Worm (Caenorhabditis elegans): ENCODE results near the gene oac-54.
A peak's percentile ranks its signal among the peaks of the same experiment; 100 is the strongest.

Gene oac-54

ce11 chrII:9173471-9173870, 15.6 kb downstream of the oac-54 start:
- TF ChIP-seq unc-86 (tag; optimal IDR thresholded peaks at IDR 0.05) (no peak), K09A11.1 (tag; optimal IDR thresholded peaks at IDR 0.05; ENCODE audit: insufficient read depth) (no peak), ceh-6 (GFP tag; optimal IDR thresholded peaks at IDR 0.05) (no peak), ceh-34 (tag; optimal IDR thresholded peaks at IDR 0.05) (no peak), eyg-1 (tag; optimal IDR thresholded peaks at IDR 0.05) (no peak), pat-9 (tag; optimal IDR thresholded peaks at IDR 0.05) (no peak), C38D4.7 (GFP tag; optimal IDR thresholded peaks at IDR 0.05) (no peak), sox-4 (tag; optimal IDR thresholded peaks at IDR 0.05) (no peak)

- TF ChIP-seq ceh-6 (GFP tag; optimal IDR thresholded peaks at IDR 0.05) (no peak), pax-1 (tag; optimal IDR thresholded peaks at IDR 0.05) (no peak), che-1 (tag; optimal IDR thresholded peaks at IDR 0.05) (no peak), fax-1 (tag; optimal IDR thresholded peaks at IDR 0.05) (no peak), syd-9 (tag; optimal IDR thresholded peaks at IDR 0.05) (no peak), hlh-8 (tag; optimal IDR thresholded peaks at IDR 0.05) (no peak), odd-2 (tag; optimal IDR thresholded peaks at IDR 0.05) (no peak)
These were observed 18.6 kb downstream of the oac-54 start for ce11 chrII:9176523-9176922.

- TF ChIP-seq pros-1 (tag; optimal IDR thresholded peaks at IDR 0.05) (no peak), unc-42 (tag; optimal IDR thresholded peaks at IDR 0.05) (peak; percentile 38), ceh-9 (tag; optimal IDR thresholded peaks at IDR 0.05) (no peak), sdc-2 (tag; optimal IDR thresholded peaks at IDR 0.05) (no peak), nfya-1 (tag; optimal IDR thresholded peaks at IDR 0.05) (no peak), fkh-6 (tag; optimal IDR thresholded peaks at IDR 0.05) (no peak), fkh-10 (GFP tag; optimal IDR thresholded peaks at IDR 0.05) (no peak)
These were observed 19.2 kb downstream of the oac-54 start, which contains the start of the genes sec-5 and pir-1 for ce11 chrII:9177080-9177479. Gene sec-5, minus strand, starts transcription at chrII:9177152. Gene pir-1, plus strand, starts transcription at chrII:9177300.

- TF ChIP-seq ceh-6 (GFP tag; optimal IDR thresholded peaks at IDR 0.05), result no peak
- no peak for TF ChIP-seq ceh-22 (tag; optimal IDR thresholded peaks at IDR 0.05)
- TF ChIP-seq ceh-18 (tag; optimal IDR thresholded peaks at IDR 0.05), result no peak
- no peak for TF ChIP-seq pag-3 (tag; optimal IDR thresholded peaks at IDR 0.05; ENCODE audit: borderline replicate concordance)
- TF ChIP-seq odd-2 (tag; optimal IDR thresholded peaks at IDR 0.05), result no peak
- no peak for TF ChIP-seq ztf-16 (tag; optimal IDR thresholded peaks at IDR 0.05)
- TF ChIP-seq tbx-7 (tag; optimal IDR thresholded peaks at IDR 0.05), result no peak
- no peak for TF ChIP-seq pha-2 (tag; optimal IDR thresholded peaks at IDR 0.05)
- no peak for TF ChIP-seq eyg-1 (tag; optimal IDR thresholded peaks at IDR 0.05)
- no peak for TF ChIP-seq pax-1 (tag; optimal IDR thresholded peaks at IDR 0.05)
- TF ChIP-seq hlh-15 (tag; optimal IDR thresholded peaks at IDR 0.05), result no peak
- no peak for TF ChIP-seq pha-4 (tag; optimal IDR thresholded peaks at IDR 0.05)
- no peak for TF ChIP-seq nhr-232 (tag; optimal IDR thresholded peaks at IDR 0.05)
These were observed 20.9 kb downstream of the oac-54 start for ce11 chrII:9178811-9179210.

ce11 chrII:9181155-9181554, 23.2 kb downstream of the oac-54 start:
- TF ChIP-seq elt-2 (tag; optimal IDR thresholded peaks at IDR 0.05) (peak; percentile 62), C38D4.7 (GFP tag; optimal IDR thresholded peaks at IDR 0.05) (no peak)

- TF ChIP-seq lim-6 (tag; optimal IDR thresholded peaks at IDR 0.05) (no peak), ceh-30 (tag; optimal IDR thresholded peaks at IDR 0.05) (no peak), nhr-11 (tag; optimal IDR thresholded peaks at IDR 0.05) (no peak), sdc-2 (tag; optimal IDR thresholded peaks at IDR 0.05) (no peak), pag-3 (tag; optimal IDR thresholded peaks at IDR 0.05; ENCODE audit: borderline replicate concordance) (no peak), che-1 (tag; optimal IDR thresholded peaks at IDR 0.05) (no peak), sox-2 (GFP tag; IDR thresholded peaks at IDR 0.05) (no peak), odd-2 (tag; optimal IDR thresholded peaks at IDR 0.05) (no peak), pha-2 (tag; optimal IDR thresholded peaks at IDR 0.05) (no peak), ceh-48 (tag; optimal IDR thresholded peaks at IDR 0.05) (no peak), sox-4 (tag; optimal IDR thresholded peaks at IDR 0.05) (no peak), lin-11 (tag; optimal IDR thresholded peaks at IDR 0.05) (no peak), ttx-3 (tag; optimal IDR thresholded peaks at IDR 0.05) (no peak), fkh-10 (GFP tag; optimal IDR thresholded peaks at IDR 0.05) (no peak), K09A11.1 (tag; optimal IDR thresholded peaks at IDR 0.05; ENCODE audit: insufficient read depth) (no peak), ceh-6 (GFP tag; optimal IDR thresholded peaks at IDR 0.05) (no peak), madf-2 (tag; optimal IDR thresholded peaks at IDR 0.05) (no peak), nhr-232 (tag; optimal IDR thresholded peaks at IDR 0.05) (no peak), ceh-34 (tag; optimal IDR thresholded peaks at IDR 0.05) (no peak), elt-2 (tag; optimal IDR thresholded peaks at IDR 0.05) (no peak)
These were observed 28.0 kb downstream of the oac-54 start for ce11 chrII:9185915-9186314.

Data from whole organism, late embryonic.